Worm (Caenorhabditis elegans): ENCODE measurements around the gene dpl-1.

- TF ChIP-seq T22C8.4 (GFP tag; IDR thresholded peaks at IDR 0.05), result no peak
- TF ChIP-seq flt-1 (GFP tag; IDR thresholded peaks at IDR 0.05), result no peak
- no peak for TF ChIP-seq ztf-29 (GFP tag; IDR thresholded peaks at IDR 0.05)
- no peak for TF ChIP-seq ztf-23 (GFP tag; IDR thresholded peaks at IDR 0.05)
- TF ChIP-seq med-1 (GFP tag; optimal IDR thresholded peaks at IDR 0.05; ENCODE audit: insufficient read depth), result no peak
- TF ChIP-seq tab-1 (GFP tag; IDR thresholded peaks at IDR 0.05), result no peak
Measured at ce11 chrII:9167730-9168129, 2.0 kb upstream of the dpl-1 start, which contains the start of gene T23G7.3.

Data from whole organism, midembryonic.